Fruit fly (Drosophila melanogaster): Measurements from ENCODE around the gene Nepl20.
A peak's percentile ranks its signal among the peaks of the same experiment; 100 is the strongest.

The Nepl20 gene

DNA sequence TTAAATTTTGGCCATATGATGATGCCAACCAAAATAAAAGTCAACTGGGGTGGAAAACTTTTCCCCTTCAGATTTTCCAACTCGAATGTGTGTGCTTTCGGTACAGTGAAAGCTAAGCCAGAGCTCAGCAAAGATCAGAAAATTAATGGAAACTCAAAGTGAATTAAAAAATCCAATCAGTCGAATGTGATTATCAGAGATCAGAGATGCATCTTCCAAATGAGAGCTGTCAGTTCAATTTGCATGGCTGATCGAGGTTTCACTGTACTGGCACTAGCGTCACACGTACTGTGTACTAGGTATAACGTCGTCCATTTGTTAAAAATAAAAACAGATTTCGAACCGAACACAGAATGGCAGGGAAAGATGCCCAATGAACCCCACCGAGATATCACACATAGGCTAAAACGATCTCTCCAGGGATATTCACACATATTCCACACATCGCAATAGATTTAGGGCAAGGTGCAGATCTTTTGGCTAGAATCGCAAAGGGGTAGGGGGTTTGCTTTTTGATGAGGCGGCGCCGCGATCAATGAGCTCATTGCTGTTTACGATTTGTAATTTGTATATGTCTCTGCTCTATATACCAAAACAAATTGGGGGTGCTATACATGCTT is 24.3 kb downstream of the Nepl20 start:
- TF ChIP-seq EcR (GFP tag; optimal IDR thresholded peaks at IDR 0.05) (no peak), CG4496 (GFP tag; IDR thresholded peaks at IDR 0.05) (peak; percentile 76; the same call in 2 of the 3 replicates), gl (tag; optimal IDR thresholded peaks at IDR 0.05) (no peak), CG12605 (GFP tag; IDR thresholded peaks at IDR 0.05) (peak; percentile 66), Snoo (tag; optimal IDR thresholded peaks at IDR 0.05) (no peak), CG8159 (tag; optimal IDR thresholded peaks at IDR 0.05) (no peak), CG32121 (GFP tag; IDR thresholded peaks at IDR 0.05) (peak; percentile 77), CG8301 (tag; optimal IDR thresholded peaks at IDR 0.05) (peak; percentile 50), Pif1A (GFP tag; optimal IDR thresholded peaks at IDR 0.05) (peak; percentile 11), fd96Ca (GFP tag; IDR thresholded peaks at IDR 0.05) (peak; percentile 89), CG17806 (tag; optimal IDR thresholded peaks at IDR 0.05) (no peak), Ets98B (GFP tag; IDR thresholded peaks at IDR 0.05) (peak; percentile 80), CG34367 (tag; optimal IDR thresholded peaks at IDR 0.05) (no peak), D1 (tag; optimal IDR thresholded peaks at IDR 0.05) (no peak), CG14655 (GFP tag; optimal IDR thresholded peaks at IDR 0.05) (peak; percentile 52), Pif1B (GFP tag; optimal IDR thresholded peaks at IDR 0.05) (no peak), CG13204 (GFP tag; optimal IDR thresholded peaks at IDR 0.05) (no peak), CG10348 (GFP tag; IDR thresholded peaks at IDR 0.05) (no peak), CG9948 (tag; optimal IDR thresholded peaks at IDR 0.05) (no peak), CG15710 (tag; optimal IDR thresholded peaks at IDR 0.05) (no peak), rn (GFP tag; IDR thresholded peaks at IDR 0.05) (peak; percentile 51; the same call in 1 of the 2 replicates)

DNA sequence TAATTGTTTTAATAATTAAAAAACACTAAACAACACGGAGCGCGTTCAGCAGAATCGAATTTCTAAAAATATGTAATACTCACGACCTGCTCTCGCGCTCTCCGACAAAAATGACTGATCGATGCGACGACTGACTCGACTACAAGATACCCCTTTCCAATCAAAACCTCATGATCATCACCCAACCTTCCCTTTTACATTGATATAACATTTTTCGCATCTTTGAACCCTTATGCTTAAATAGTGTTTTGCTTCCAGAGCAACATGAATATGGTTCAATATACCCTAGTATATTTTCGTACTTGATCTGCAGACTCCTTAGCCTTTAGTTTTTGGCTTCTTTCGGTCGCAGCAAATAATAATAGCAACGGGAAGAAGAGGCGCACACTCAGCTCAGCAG is 31.2 kb downstream of the Nepl20 start:
- peak; percentile 74 for TF ChIP-seq CG8301 (tag; optimal IDR thresholded peaks at IDR 0.05)
- no peak for TF ChIP-seq CG13204 (GFP tag; optimal IDR thresholded peaks at IDR 0.05)
- no peak for TF ChIP-seq Snoo (tag; optimal IDR thresholded peaks at IDR 0.05)
- peak; percentile 86 for TF ChIP-seq CG32121 (GFP tag; IDR thresholded peaks at IDR 0.05)
- peak; percentile 43; the same call in 1 of the 2 replicates for TF ChIP-seq CG12605 (GFP tag; IDR thresholded peaks at IDR 0.05)
- peak; percentile 24 for TF ChIP-seq CG8159 (tag; optimal IDR thresholded peaks at IDR 0.05)
- peak; percentile 33 for TF ChIP-seq CG9948 (tag; optimal IDR thresholded peaks at IDR 0.05)
- TF ChIP-seq Pif1A (GFP tag; optimal IDR thresholded peaks at IDR 0.05): peak; percentile 65
- TF ChIP-seq Pif1B (GFP tag; optimal IDR thresholded peaks at IDR 0.05): peak; percentile 62
- peak; percentile 86 for TF ChIP-seq Ets98B (GFP tag; IDR thresholded peaks at IDR 0.05)
- peak; percentile 89 for TF ChIP-seq fd96Ca (GFP tag; IDR thresholded peaks at IDR 0.05)
- TF ChIP-seq rn (GFP tag; IDR thresholded peaks at IDR 0.05): no peak
- peak; percentile 8 for TF ChIP-seq CG15710 (tag; optimal IDR thresholded peaks at IDR 0.05)
- peak; percentile 88 for TF ChIP-seq CG4496 (GFP tag; IDR thresholded peaks at IDR 0.05)
- peak; percentile 46 for TF ChIP-seq CG17806 (tag; optimal IDR thresholded peaks at IDR 0.05)
- TF ChIP-seq CG14655 (GFP tag; optimal IDR thresholded peaks at IDR 0.05): peak; percentile 79
- no peak for TF ChIP-seq D1 (tag; optimal IDR thresholded peaks at IDR 0.05)

DNA sequence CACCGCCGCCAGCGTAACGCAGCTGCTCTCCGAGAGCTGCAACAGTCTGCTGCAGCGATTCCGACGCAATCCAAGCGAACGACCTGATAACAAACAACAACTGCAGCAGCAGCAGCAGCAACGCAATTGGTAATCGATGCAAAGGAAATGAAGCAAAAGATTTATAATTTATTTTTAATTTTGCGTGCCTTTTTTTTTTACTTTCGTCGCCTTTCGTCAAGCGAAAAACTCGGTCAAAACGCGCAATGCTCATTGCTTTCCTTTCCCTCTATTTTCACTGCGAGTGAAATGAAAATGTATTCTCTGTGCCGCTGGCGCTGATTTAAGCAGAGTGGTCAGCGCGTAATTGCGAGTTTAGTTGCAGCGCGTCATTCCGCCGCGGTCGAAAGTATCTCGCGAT is 32.4 kb downstream of the Nepl20 start:
- TF ChIP-seq fd96Ca (GFP tag; IDR thresholded peaks at IDR 0.05): 0 out of 3 replicates have a peak, but pooled peaks have one; percentile 21
- TF ChIP-seq Pif1B (GFP tag; optimal IDR thresholded peaks at IDR 0.05): no peak
- peak; percentile 1 for TF ChIP-seq Pif1A (GFP tag; optimal IDR thresholded peaks at IDR 0.05)
- TF ChIP-seq CG32121 (GFP tag; IDR thresholded peaks at IDR 0.05): peak; percentile 30; the same call in 1 of the 2 replicates
- peak; percentile 39 for TF ChIP-seq CG8301 (tag; optimal IDR thresholded peaks at IDR 0.05)
- no peak for TF ChIP-seq Ets98B (GFP tag; IDR thresholded peaks at IDR 0.05)
- TF ChIP-seq gl (tag; optimal IDR thresholded peaks at IDR 0.05): peak; percentile 53
- TF ChIP-seq CG14655 (GFP tag; optimal IDR thresholded peaks at IDR 0.05): peak; percentile 27

DNA sequence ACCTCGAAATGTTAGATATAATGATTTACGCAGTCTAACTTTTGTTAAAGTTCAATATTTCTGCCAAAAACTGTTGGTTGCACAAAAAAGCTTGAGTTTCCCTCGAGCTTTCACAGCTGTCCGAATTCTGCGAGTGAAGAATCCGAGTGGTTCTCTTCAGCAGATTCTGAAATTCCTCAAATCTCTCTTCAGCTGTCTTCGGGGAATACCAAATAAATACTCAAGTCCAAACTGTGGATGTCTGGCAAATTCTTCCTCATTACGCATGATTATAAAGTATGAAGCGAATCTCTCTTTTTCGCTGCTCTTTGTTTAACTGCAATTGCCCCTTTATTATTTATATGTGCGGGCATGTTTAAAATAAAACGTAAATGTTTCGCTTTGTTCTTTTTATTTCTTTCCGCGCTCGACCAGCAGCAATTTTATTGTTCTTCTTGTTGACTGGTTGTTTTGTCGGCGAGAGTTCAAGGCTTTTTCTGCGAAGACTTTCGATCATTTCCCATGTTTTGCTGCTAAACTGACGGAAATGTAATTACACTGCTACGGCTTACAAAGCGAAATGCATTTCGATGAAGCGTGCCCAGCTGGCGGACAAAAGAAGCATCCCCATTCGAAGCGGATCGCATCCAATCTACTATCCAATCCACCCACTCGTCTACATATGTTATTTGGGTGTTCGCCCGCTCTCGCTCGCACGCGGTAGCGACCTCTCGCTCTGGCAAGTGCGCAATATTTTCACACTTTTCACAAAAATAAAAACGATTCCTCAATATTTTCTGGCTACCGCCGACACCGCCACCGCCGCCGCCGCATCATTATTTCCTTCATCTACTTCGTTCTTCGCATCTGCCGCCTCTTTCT is 33.5 kb downstream of the Nepl20 start:
- TF ChIP-seq CG9948 (tag; optimal IDR thresholded peaks at IDR 0.05) (no peak), CG8301 (tag; optimal IDR thresholded peaks at IDR 0.05) (no peak), CG8159 (tag; optimal IDR thresholded peaks at IDR 0.05) (peak; percentile 53), CG10348 (GFP tag; IDR thresholded peaks at IDR 0.05) (no peak), Pif1A (GFP tag; optimal IDR thresholded peaks at IDR 0.05) (peak; percentile 49), fd96Ca (GFP tag; IDR thresholded peaks at IDR 0.05) (no peak), EcR (GFP tag; optimal IDR thresholded peaks at IDR 0.05) (peak; percentile 89), CG13204 (GFP tag; optimal IDR thresholded peaks at IDR 0.05) (peak; percentile 76), CG4496 (GFP tag; IDR thresholded peaks at IDR 0.05) (no peak), CG14655 (GFP tag; optimal IDR thresholded peaks at IDR 0.05) (peak; percentile 72), CG34367 (tag; optimal IDR thresholded peaks at IDR 0.05) (peak; percentile 59), gl (tag; optimal IDR thresholded peaks at IDR 0.05) (peak; percentile 90), Ets98B (GFP tag; IDR thresholded peaks at IDR 0.05) (no peak; the same call in 1 of the 2 replicates), Pif1B (GFP tag; optimal IDR thresholded peaks at IDR 0.05) (no peak), CG17806 (tag; optimal IDR thresholded peaks at IDR 0.05) (peak; percentile 48), CG15710 (tag; optimal IDR thresholded peaks at IDR 0.05) (peak; percentile 63), CG32121 (GFP tag; IDR thresholded peaks at IDR 0.05) (no peak), rn (GFP tag; IDR thresholded peaks at IDR 0.05) (no peak), CG12605 (GFP tag; IDR thresholded peaks at IDR 0.05) (peak; percentile 71; the same call in 1 of the 2 replicates)

DNA sequence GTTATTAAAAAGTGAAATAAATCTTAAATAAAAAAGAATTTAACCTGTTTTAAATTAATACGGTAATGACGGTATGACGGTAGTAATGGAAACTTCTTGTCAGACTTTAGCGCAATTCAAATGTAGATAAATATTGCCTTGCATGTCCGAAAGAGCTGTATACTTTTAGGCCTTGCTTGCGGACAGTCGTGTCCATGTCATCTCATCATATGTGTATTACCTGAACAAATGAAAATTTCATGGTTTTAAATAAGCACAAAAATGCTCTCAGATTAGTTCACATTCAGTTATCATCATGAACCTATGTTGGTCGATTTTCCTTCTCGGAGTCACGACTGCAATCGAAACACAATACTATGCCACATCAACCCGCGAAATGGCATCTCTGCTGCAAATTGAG is 42.2 kb downstream of the Nepl20 start, which contains the start of gene CG11828:
Gene CG11828 (plus strand): TSS at position 301 of the 400 bp plus-strand sequence.
- TF ChIP-seq CG12605 (GFP tag; IDR thresholded peaks at IDR 0.05): no peak
- no peak for TF ChIP-seq D1 (tag; optimal IDR thresholded peaks at IDR 0.05)
- no peak for TF ChIP-seq Snoo (tag; optimal IDR thresholded peaks at IDR 0.05)
- TF ChIP-seq Pif1B (GFP tag; optimal IDR thresholded peaks at IDR 0.05): no peak
- TF ChIP-seq CG14655 (GFP tag; optimal IDR thresholded peaks at IDR 0.05): no peak
- TF ChIP-seq CG8301 (tag; optimal IDR thresholded peaks at IDR 0.05): no peak
- no peak for TF ChIP-seq CG10348 (GFP tag; IDR thresholded peaks at IDR 0.05)
- no peak for TF ChIP-seq CG34367 (tag; optimal IDR thresholded peaks at IDR 0.05)
- TF ChIP-seq fd96Ca (GFP tag; IDR thresholded peaks at IDR 0.05): no peak
- TF ChIP-seq CG15710 (tag; optimal IDR thresholded peaks at IDR 0.05): no peak
- TF ChIP-seq CG8159 (tag; optimal IDR thresholded peaks at IDR 0.05): no peak
- TF ChIP-seq EcR (GFP tag; optimal IDR thresholded peaks at IDR 0.05): no peak
- TF ChIP-seq CG17806 (tag; optimal IDR thresholded peaks at IDR 0.05): no peak
- TF ChIP-seq CG4496 (GFP tag; IDR thresholded peaks at IDR 0.05): no peak
- TF ChIP-seq rn (GFP tag; IDR thresholded peaks at IDR 0.05): no peak
- no peak for TF ChIP-seq CG9948 (tag; optimal IDR thresholded peaks at IDR 0.05)
- TF ChIP-seq Pif1A (GFP tag; optimal IDR thresholded peaks at IDR 0.05): no peak
- no peak for TF ChIP-seq CG13204 (GFP tag; optimal IDR thresholded peaks at IDR 0.05)

Data from whole organism, pupa.